Fruit fly (Drosophila melanogaster) whole organism, embryonic: Measurements from ENCODE around the gene CAHbeta.
A peak's percentile ranks its signal among the peaks of the same experiment; 100 is the strongest.

Experiments
- CG10147 ChIP-seq: fragments of 200-800 bp; sonication (Bioruptor generic); optimal IDR thresholded peaks from 2 replicates; lab custom pipeline; 2019; ENCODE audit warnings: missing biosample characterization, mild to moderate bottlenecking, missing genetic modification characterization, moderate library complexity
- CG10209 ChIP-seq: fragments of 200-800 bp; sonication (Bioruptor generic); optimal IDR thresholded peaks from 3 replicates; lab custom pipeline; 2017; ENCODE audit warnings: missing biosample characterization, mild to moderate bottlenecking, missing genetic modification characterization, missing genetic modification reagents
- CG10959 ChIP-seq: fragments of 200-800 bp; sonication (Bioruptor generic); IDR thresholded peaks from 2 replicates; pipeline ENCODE4 v1.3.6; 2022; ENCODE audit warnings: missing biosample characterization, missing genetic modification characterization
- CG12219 ChIP-seq: fragments of 200-800 bp; sonication (Bioruptor generic); optimal IDR thresholded peaks from 3 replicates; lab custom pipeline; 2018; ENCODE audit warnings: missing biosample characterization, mild to moderate bottlenecking, missing genetic modification characterization
- CG1233 ChIP-seq: fragments of 200-800 bp; sonication (Bioruptor generic); optimal IDR thresholded peaks from 4 replicates; lab custom pipeline; 2018; ENCODE audit warnings: missing biosample characterization, mild to moderate bottlenecking, missing genetic modification characterization
- CG12942 ChIP-seq: fragments of 200-800 bp; sonication (Bioruptor generic); optimal IDR thresholded peaks from 3 replicates; lab custom pipeline; 2016; ENCODE audit warnings: missing biosample characterization, missing genetic modification characterization
- CG13624 ChIP-seq: fragments of 200-800 bp; sonication (Bioruptor generic); optimal IDR thresholded peaks from 2 replicates; lab custom pipeline; 2016; ENCODE audit warnings: missing biosample characterization, missing genetic modification characterization
- CG1603 ChIP-seq: fragments of 200-800 bp; sonication (Bioruptor generic); optimal IDR thresholded peaks from 2 replicates; lab custom pipeline; 2019; ENCODE audit warnings: missing biosample characterization, mild to moderate bottlenecking, missing genetic modification characterization, moderate library complexity
- CG17829 ChIP-seq: fragments of 200-800 bp; optimal IDR thresholded peaks from 2 replicates; lab custom pipeline; 2019; ENCODE audit warnings: missing biosample characterization, mild to moderate bottlenecking, missing genetic modification characterization, moderate library complexity
- CG17912 ChIP-seq: fragments of 200-800 bp; sonication (Bioruptor generic); optimal IDR thresholded peaks from 2 replicates; lab custom pipeline; 2018; ENCODE audit warnings: missing biosample characterization, mild to moderate bottlenecking, missing genetic modification characterization
- CG18764 ChIP-seq: fragments of 200-800 bp; sonication (Bioruptor generic); optimal IDR thresholded peaks from 3 replicates; lab custom pipeline; 2016; ENCODE audit warnings: missing biosample characterization, missing genetic modification characterization
- CG30020 ChIP-seq: fragments of 200-800 bp; optimal IDR thresholded peaks from 2 replicates; lab custom pipeline; 2019; ENCODE audit warnings: missing biosample characterization, mild to moderate bottlenecking, missing genetic modification characterization, moderate library complexity
- CG3407 ChIP-seq: fragments of 200-800 bp; sonication (Bioruptor generic); optimal IDR thresholded peaks from 2 replicates; lab custom pipeline; 2018; ENCODE audit warnings: missing biosample characterization, mild to moderate bottlenecking, missing genetic modification characterization
- CG34422 ChIP-seq: fragments of 200-800 bp; sonication (Bioruptor generic); IDR thresholded peaks from 3 replicates; pipeline ENCODE4 v1.3.6; 2022; ENCODE audit warnings: missing biosample characterization, missing genetic modification characterization
- CG3847 ChIP-seq: fragments of 200-800 bp; sonication (Bioruptor generic); IDR thresholded peaks from 2 replicates; pipeline ENCODE4 v1.3.6; 2022; ENCODE audit warnings: missing biosample characterization, missing genetic modification characterization
- CG5180 ChIP-seq: fragments of 200-800 bp; sonication (Bioruptor generic); optimal IDR thresholded peaks from 3 replicates; lab custom pipeline; 2017; ENCODE audit warnings: missing biosample characterization, missing genetic modification characterization, mild to moderate bottlenecking, moderate library complexity, missing genetic modification reagents
- CG6254 ChIP-seq: fragments of 200-800 bp; sonication (Bioruptor generic); optimal IDR thresholded peaks from 3 replicates; lab custom pipeline; 2017; ENCODE audit warnings: mild to moderate bottlenecking, missing biosample characterization, missing genetic modification reagents, missing genetic modification characterization
- CG6272 ChIP-seq: fragments of 200-800 bp; sonication (Bioruptor generic); IDR thresholded peaks from 2 replicates; pipeline ENCODE4 v1.3.6; 2022; ENCODE audit warnings: missing biosample characterization, missing genetic modification characterization
- CG6813 ChIP-seq: fragments of 200-800 bp; sonication (Bioruptor generic); optimal IDR thresholded peaks from 2 replicates; lab custom pipeline; 2017; ENCODE audit warnings: missing biosample characterization, missing genetic modification characterization, mild to moderate bottlenecking, moderate library complexity, missing genetic modification reagents
- CG6854 ChIP-seq: fragments of 200-800 bp; sonication (Bioruptor generic); optimal IDR thresholded peaks from 3 replicates; lab custom pipeline; 2017; ENCODE audit warnings: missing biosample characterization, mild to moderate bottlenecking, missing genetic modification characterization
- CG9609 ChIP-seq: fragments of 200-800 bp; sonication (Bioruptor generic); optimal IDR thresholded peaks from 3 replicates; lab custom pipeline; 2016; ENCODE audit warnings: missing biosample characterization, missing genetic modification characterization
- Dll ChIP-seq: fragments of 200-800 bp; sonication (Bioruptor generic); IDR thresholded peaks from 4 replicates; pipeline ENCODE4 v1.3.6; 2022; ENCODE audit warnings: missing biosample characterization, missing genetic modification characterization; ENCODE audit not compliant: partially characterized antibody
- Drgx ChIP-seq: fragments of 200-800 bp; sonication (Bioruptor generic); IDR thresholded peaks from 2 replicates; pipeline ENCODE4 v1.3.6; 2022; ENCODE audit warnings: missing biosample characterization, missing genetic modification characterization
- Hr51 ChIP-seq, 2 experiments: fragments of 200-800 bp; sonication (Bioruptor generic); optimal IDR thresholded peaks; 2 replicates in 1 of 2; 3 replicates in 1 of 2; lab custom pipeline; 2016 to 2018; ENCODE audit warnings: missing biosample characterization in 2 of 2, missing genetic modification characterization in 2 of 2, mild to moderate bottlenecking in 1 of 2, moderate library complexity in 1 of 2
- NfI ChIP-seq: fragments of 200-800 bp; sonication (Bioruptor generic); optimal IDR thresholded peaks from 3 replicates; lab custom pipeline; 2018; ENCODE audit warnings: missing biosample characterization, mild to moderate bottlenecking, missing genetic modification characterization, moderate library complexity
- Pdp1 ChIP-seq, 2 experiments: fragments of 200-800 bp; sonication (Bioruptor generic); optimal IDR thresholded peaks; 3 replicates each; lab custom pipeline; 2016; ENCODE audit warnings: missing biosample characterization in 2 of 2, missing genetic modification characterization in 2 of 2, mild to moderate bottlenecking in 1 of 2, moderate library complexity in 1 of 2
- Sin3A ChIP-seq: fragments of >200 bp; optimal IDR thresholded peaks from 2 replicates; lab custom pipeline; 2018
- Sry-β ChIP-seq: fragments of 200-800 bp; sonication (Bioruptor generic); optimal IDR thresholded peaks from 2 replicates; lab custom pipeline; 2018; ENCODE audit warnings: missing biosample characterization, mild to moderate bottlenecking, missing genetic modification characterization, moderate library complexity
- TFAM ChIP-seq: fragments of 200-800 bp; sonication (Bioruptor generic); optimal IDR thresholded peaks from 2 replicates; lab custom pipeline; 2017; ENCODE audit warnings: missing biosample characterization, missing genetic modification characterization, inconsistent platforms
- Trl ChIP-seq, 3 experiments: fragments of >200 bp in 2 of 3; fragments of 200-800 bp in 1 of 3; sonication (Bioruptor generic) in 1 of 3; optimal IDR thresholded peaks; 2 replicates in 1 of 3; 3 replicates in 2 of 3; lab custom pipeline; 2016 to 2017; ENCODE audit warnings: missing biosample characterization in 1 of 3, missing genetic modification characterization in 1 of 3
- Xbp1 ChIP-seq: fragments of 200-800 bp; sonication (Bioruptor generic); optimal IDR thresholded peaks from 3 replicates; lab custom pipeline; 2016; ENCODE audit warnings: missing biosample characterization, mild to moderate bottlenecking, missing genetic modification characterization
- al ChIP-seq: fragments of 200-800 bp; sonication (Bioruptor generic); IDR thresholded peaks from 2 replicates; pipeline ENCODE4 v1.3.6; 2022; ENCODE audit warnings: missing biosample characterization, missing genetic modification characterization
- ato ChIP-seq: fragments of 200-800 bp; sonication (Bioruptor generic); IDR thresholded peaks from 2 replicates; pipeline ENCODE4 v1.3.6; 2022; ENCODE audit warnings: missing biosample characterization, missing genetic modification characterization; ENCODE audit not compliant: partially characterized antibody
- chinmo ChIP-seq: fragments of 200-800 bp; sonication (Bioruptor generic); IDR thresholded peaks from 4 replicates; pipeline ENCODE4 v1.3.6; 2022; ENCODE audit warnings: missing biosample characterization, missing genetic modification characterization; ENCODE audit not compliant: partially characterized antibody
- dysf ChIP-seq: fragments of 200-800 bp; sonication (Bioruptor generic); IDR thresholded peaks from 3 replicates; pipeline ENCODE4 v1.3.6; 2022; ENCODE audit warnings: missing biosample characterization, missing genetic modification characterization
- eyg ChIP-seq: fragments of 200-800 bp; sonication (Bioruptor generic); optimal IDR thresholded peaks from 3 replicates; lab custom pipeline; 2016; ENCODE audit warnings: missing biosample characterization, missing genetic modification characterization
- gfzf ChIP-seq: fragments of 200-800 bp; sonication (Bioruptor generic); optimal IDR thresholded peaks from 2 replicates; lab custom pipeline; 2016; ENCODE audit warnings: missing biosample characterization, mild to moderate bottlenecking, missing genetic modification characterization, moderate library complexity
- grn ChIP-seq: fragments of 200-800 bp; sonication (Bioruptor generic); optimal IDR thresholded peaks from 3 replicates; lab custom pipeline; 2017; ENCODE audit warnings: missing biosample characterization, missing genetic modification characterization
- inv ChIP-seq: fragments of 200-800 bp; sonication (Bioruptor generic); IDR thresholded peaks from 2 replicates; pipeline ENCODE4 v1.3.6; 2022; ENCODE audit warnings: missing biosample characterization, missing genetic modification characterization; ENCODE audit not compliant: partially characterized antibody
- klu ChIP-seq: fragments of 200-800 bp; sonication (Bioruptor generic); IDR thresholded peaks from 2 replicates; pipeline ENCODE4 v1.3.6; 2022; ENCODE audit warnings: missing biosample characterization, missing genetic modification characterization
- lilli ChIP-seq: fragments of 200-800 bp; sonication (Bioruptor generic); optimal IDR thresholded peaks from 3 replicates; lab custom pipeline; 2016; ENCODE audit warnings: missing biosample characterization, missing genetic modification characterization
- lov ChIP-seq, 2 experiments: fragments of 200-800 bp in 1 of 2; fragments of >200 bp in 1 of 2; sonication (Bioruptor generic) in 1 of 2; IDR thresholded peaks in 1 of 2; optimal IDR thresholded peaks in 1 of 2; 2 replicates in 1 of 2; 3 replicates in 1 of 2; pipeline versions ENCODE4 v1.3.6 to Lab custom; 2017 to 2022; ENCODE audit warnings: missing biosample characterization in 1 of 2, missing genetic modification characterization in 1 of 2
- oc ChIP-seq: fragments of 200-800 bp; sonication (Bioruptor generic); optimal IDR thresholded peaks from 2 replicates; lab custom pipeline; 2018; ENCODE audit warnings: missing biosample characterization, mild to moderate bottlenecking, missing genetic modification characterization, moderate library complexity
- slou ChIP-seq: fragments of 200-800 bp; sonication (Bioruptor generic); optimal IDR thresholded peaks from 3 replicates; lab custom pipeline; 2016; ENCODE audit warnings: missing biosample characterization, missing genetic modification characterization
- sob ChIP-seq: fragments of 200-800 bp; sonication (Bioruptor generic); IDR thresholded peaks from 2 replicates; pipeline ENCODE4 v1.3.6; 2022; ENCODE audit warnings: missing biosample characterization, missing genetic modification characterization
- tin ChIP-seq: fragments of 200-800 bp; sonication (Bioruptor generic); optimal IDR thresholded peaks from 3 replicates; lab custom pipeline; 2016; ENCODE audit warnings: missing biosample characterization, missing genetic modification characterization
- trh ChIP-seq: fragments of 200-800 bp; sonication (Bioruptor generic); optimal IDR thresholded peaks from 2 replicates; lab custom pipeline; 2016; ENCODE audit warnings: missing biosample characterization, missing genetic modification characterization
- wor ChIP-seq: fragments of 200-800 bp; sonication (Bioruptor generic); IDR thresholded peaks from 2 replicates; pipeline ENCODE4 v1.3.6; 2022; ENCODE audit warnings: missing biosample characterization, missing genetic modification characterization
- zen2 ChIP-seq: fragments of 200-800 bp; sonication (Bioruptor generic); IDR thresholded peaks from 3 replicates; pipeline ENCODE4 v1.3.6; 2022; ENCODE audit warnings: missing biosample characterization, missing genetic modification characterization; ENCODE audit not compliant: partially characterized antibody

CAHbeta gene

DNA sequence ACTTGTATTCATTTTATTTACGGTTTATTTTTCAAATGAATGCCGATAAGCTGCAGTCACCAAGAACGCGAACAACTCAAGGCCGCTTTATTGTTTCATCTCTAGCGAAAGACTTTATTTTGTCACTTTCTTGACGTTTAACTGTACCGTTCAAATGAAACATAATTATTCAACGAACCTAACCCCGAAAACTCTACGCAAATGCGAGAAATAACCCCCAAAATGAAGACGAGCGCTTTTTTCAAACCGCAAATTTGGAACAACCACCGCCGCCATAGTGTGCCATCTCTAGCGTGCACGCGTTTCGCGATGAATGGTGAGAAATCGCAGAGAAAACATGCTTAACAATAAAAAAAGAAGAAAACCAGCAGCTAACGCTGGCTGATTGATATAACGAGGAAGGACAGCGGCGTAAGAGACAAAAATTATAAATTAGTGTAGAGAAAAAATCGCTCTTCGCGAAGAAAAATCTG lies 4.0 kb downstream of the CAHbeta start, which contains the start of gene CG11970 (continued):
- TF ChIP-seq Trl (optimal IDR thresholded peaks at IDR 0.05; lab: Kevin White, UChicago) (no peak), Trl (GFP tag; optimal IDR thresholded peaks at IDR 0.05; lab: Kevin White, UChicago) (peak; percentile 59), Drgx (GFP tag; lab: Robert Waterston, UW) (no peak), CG6854 (GFP tag; lab: Kevin White, UChicago) (no peak), sob (GFP tag; lab: Robert Waterston, UW) (no peak), CG5180 (GFP tag; lab: Kevin White, UChicago) (no peak), CG6813 (GFP tag; lab: Kevin White, UChicago) (no peak), al (GFP tag; lab: Robert Waterston, UW) (no peak), CG17829 (peak; percentile 26), wor (GFP tag; lab: Robert Waterston, UW) (no peak), Dll (peak; percentile 71), CG30020 (tag; lab: Kevin White, UChicago) (peak; percentile 52), dysf (GFP tag; lab: Robert Waterston, UW) (no peak; the same call in 2 of the 3 replicates), Sry-β (peak; percentile 48), ato (GFP tag; lab: Robert Waterston, UW) (0 out of 2 replicates have a peak, but pooled peaks have one; percentile 19), CG13624 (GFP tag; lab: Kevin White, UChicago) (no peak), trh (GFP tag; lab: Kevin White, UChicago) (no peak), klu (GFP tag; lab: Robert Waterston, UW) (no peak), CG17912 (GFP tag; lab: Kevin White, UChicago) (no peak), CG6272 (GFP tag; lab: Robert Waterston, UW) (peak; percentile 69), CG1603 (no peak), CG9609 (GFP tag; lab: Kevin White, UChicago) (peak; percentile 42), CG34422 (GFP tag; lab: Robert Waterston, UW) (0 out of 3 replicates have a peak, but pooled peaks have one; percentile 48), Sin3A (lab: Kevin White, UChicago) (peak; percentile 79), lilli (GFP tag; lab: Kevin White, UChicago) (peak; percentile 56), CG3847 (GFP tag; lab: Robert Waterston, UW) (peak; percentile 29; the same call in 1 of the 2 replicates), tin (GFP tag; lab: Kevin White, UChicago) (peak; percentile 23), CG12942 (no peak), CG12219 (GFP tag; lab: Kevin White, UChicago) (no peak), chinmo (GFP tag; lab: Robert Waterston, UW) (no peak), CG10209 (GFP tag; lab: Kevin White, UChicago) (no peak), grn (no peak), inv (GFP tag; lab: Robert Waterston, UW) (peak; percentile 48), CG10147 (no peak), eyg (GFP tag; lab: Kevin White, UChicago) (peak; percentile 25), Hr51 (GFP tag; optimal IDR thresholded peaks at IDR 0.05; lab: Kevin White, UChicago) (peak in 1 of 2 experiments; percentile 43), oc (tag; lab: Kevin White, UChicago) (no peak), TFAM (GFP tag; lab: Kevin White, UChicago) (no peak), Xbp1 (peak; percentile 9), CG6254 (GFP tag; lab: Kevin White, UChicago) (no peak), lov (optimal IDR thresholded peaks at IDR 0.05; lab: Kevin White, UChicago) (no peak), lov (GFP tag; IDR thresholded peaks at IDR 0.05; lab: Robert Waterston, UW) (no peak), slou (GFP tag; lab: Kevin White, UChicago) (no peak), gfzf (GFP tag; lab: Kevin White, UChicago) (peak; percentile 42), Pdp1 (GFP tag; optimal IDR thresholded peaks at IDR 0.05; lab: Kevin White, UChicago) (peak; percentile 32 to 47), zen2 (GFP tag; lab: Robert Waterston, UW) (no peak; the same call in 2 of the 3 replicates), CG10959 (no peak), NfI (GFP tag; lab: Kevin White, UChicago) (peak; percentile 18), CG1233 (GFP tag; lab: Kevin White, UChicago) (no peak), CG3407 (GFP tag; lab: Kevin White, UChicago) (no peak), CG18764 (no peak)
